Worm (Caenorhabditis elegans) whole organism, L2 larva: ENCODE data around the gene tmem-145.

Experiments
- C34F6.9 ChIP-seq: fragments of 150-350 bp; optimal IDR thresholded peaks from 2 replicates; lab custom pipeline; 2014; ENCODE audit warnings: missing biosample characterization, missing genetic modification characterization
- F13H6.1 ChIP-seq: sonication (generic microtip); optimal IDR thresholded peaks from 2 replicates; lab custom pipeline; 2016; ENCODE audit warnings: missing genetic modification characterization, missing compliant biosample characterization
- Y55F3AM.14 ChIP-seq: fragments of 200-800 bp; sonication (Bioruptor generic); optimal IDR thresholded peaks from 2 replicates; lab custom pipeline; 2018; ENCODE audit warnings: mild to moderate bottlenecking, missing genetic modification characterization, missing compliant biosample characterization
- ZK546.5 ChIP-seq: sonication (generic microtip); optimal IDR thresholded peaks from 2 replicates; lab custom pipeline; 2017; ENCODE audit warnings: missing biosample characterization, missing genetic modification characterization
- aly-2 ChIP-seq: fragments of 150-350 bp; optimal IDR thresholded peaks from 2 replicates; lab custom pipeline; 2014; ENCODE audit warnings: missing biosample characterization, missing genetic modification characterization
- ama-1 ChIP-seq: fragments of 150-350 bp; optimal IDR thresholded peaks from 2 replicates; lab custom pipeline; 2018; ENCODE audit warnings: inconsistent platforms
- blmp-1 ChIP-seq: sonication (generic microtip); optimal IDR thresholded peaks from 2 replicates; lab custom pipeline; 2017; ENCODE audit warnings: missing genetic modification characterization, mild to moderate bottlenecking, missing compliant biosample characterization, antibody characterized with exemption, moderate library complexity; ENCODE audit not compliant: insufficient read depth
- ceh-82 ChIP-seq: fragments of 150-350 bp; optimal IDR thresholded peaks from 2 replicates; lab custom pipeline; 2014; ENCODE audit warnings: missing biosample characterization, missing genetic modification characterization
- egl-27 ChIP-seq: sonication (generic microtip); optimal IDR thresholded peaks from 3 replicates; lab custom pipeline; 2017; ENCODE audit warnings: missing biosample characterization, missing genetic modification reagents, missing genetic modification characterization
- elt-3 ChIP-seq: sonication (generic microtip); optimal IDR thresholded peaks from 2 replicates; lab custom pipeline; 2017; ENCODE audit warnings: missing biosample characterization, missing genetic modification characterization
- fos-1 ChIP-seq: fragments of 150-350 bp; optimal IDR thresholded peaks from 2 replicates; lab custom pipeline; 2014; ENCODE audit warnings: missing biosample characterization, missing genetic modification characterization
- gmeb-1 ChIP-seq: fragments of 150-350 bp; optimal IDR thresholded peaks from 2 replicates; lab custom pipeline; 2014; ENCODE audit warnings: missing biosample characterization, missing genetic modification characterization
- lin-11 ChIP-seq: fragments of 150-350 bp; sonication (generic microtip); optimal IDR thresholded peaks from 2 replicates; lab custom pipeline; 2014; ENCODE audit warnings: missing biosample characterization, missing genetic modification characterization, inconsistent platforms, mixed read lengths
- lin-13 ChIP-seq: fragments of 150-350 bp; optimal IDR thresholded peaks from 2 replicates; lab custom pipeline; 2014; ENCODE audit warnings: missing biosample characterization, missing genetic modification reagents, missing genetic modification characterization
- lin-39 ChIP-seq: fragments of 150-350 bp; optimal IDR thresholded peaks from 2 replicates; lab custom pipeline; 2014; ENCODE audit warnings: missing biosample characterization, missing genetic modification reagents, missing genetic modification characterization
- lsy-2 ChIP-seq, 2 experiments: fragments of 150-350 bp in 1 of 2; sonication (generic microtip) in 1 of 2; optimal IDR thresholded peaks; 2 replicates each; lab custom pipeline; 2014 to 2017; ENCODE audit warnings: missing biosample characterization in 2 of 2, missing genetic modification characterization in 2 of 2
- mab-5 ChIP-seq: fragments of 150-350 bp; optimal IDR thresholded peaks from 2 replicates; lab custom pipeline; 2014; ENCODE audit warnings: missing biosample characterization, missing genetic modification characterization
- mbf-1 ChIP-seq: sonication (generic microtip); optimal IDR thresholded peaks from 2 replicates; lab custom pipeline; 2017; ENCODE audit warnings: missing biosample characterization, missing genetic modification characterization
- mdl-1 ChIP-seq, 2 experiments: fragments of 150-350 bp in 1 of 2; sonication (generic microtip) in 1 of 2; optimal IDR thresholded peaks; 2 replicates each; lab custom pipeline; 2017; ENCODE audit warnings: missing biosample characterization in 2 of 2, missing genetic modification characterization in 2 of 2
- nhr-10 ChIP-seq: sonication (generic microtip); optimal IDR thresholded peaks from 2 replicates; lab custom pipeline; 2017; ENCODE audit warnings: missing biosample characterization, missing genetic modification characterization
- nhr-11 ChIP-seq: fragments of 150-350 bp; optimal IDR thresholded peaks from 2 replicates; lab custom pipeline; 2014; ENCODE audit warnings: missing biosample characterization, missing genetic modification characterization
- nhr-12 ChIP-seq: fragments of 150-350 bp; optimal IDR thresholded peaks from 2 replicates; lab custom pipeline; 2014; ENCODE audit warnings: missing biosample characterization, missing genetic modification characterization
- nhr-129 ChIP-seq: fragments of 150-350 bp; optimal IDR thresholded peaks from 2 replicates; lab custom pipeline; 2014; ENCODE audit warnings: missing biosample characterization, missing genetic modification characterization
- nhr-21 ChIP-seq: fragments of 150-350 bp; optimal IDR thresholded peaks from 2 replicates; lab custom pipeline; 2014; ENCODE audit warnings: missing biosample characterization, missing genetic modification characterization
- nhr-23 ChIP-seq: fragments of 150-350 bp; optimal IDR thresholded peaks from 2 replicates; lab custom pipeline; 2014; ENCODE audit warnings: missing biosample characterization, missing genetic modification reagents, missing genetic modification characterization
- nhr-237 ChIP-seq: fragments of 150-350 bp; optimal IDR thresholded peaks from 2 replicates; lab custom pipeline; 2014; ENCODE audit warnings: missing biosample characterization, missing genetic modification characterization
- nhr-6 ChIP-seq: fragments of 150-350 bp; optimal IDR thresholded peaks from 2 replicates; lab custom pipeline; 2014; ENCODE audit warnings: missing biosample characterization, missing genetic modification characterization
- peb-1 ChIP-seq: fragments of 150-350 bp; optimal IDR thresholded peaks from 2 replicates; lab custom pipeline; 2014; ENCODE audit warnings: missing biosample characterization, missing genetic modification characterization
- sem-4 ChIP-seq: fragments of 150-350 bp; optimal IDR thresholded peaks from 2 replicates; lab custom pipeline; 2014; ENCODE audit warnings: missing biosample characterization, missing genetic modification reagents, missing genetic modification characterization
- skn-1 ChIP-seq: sonication (generic microtip); optimal IDR thresholded peaks from 2 replicates; lab custom pipeline; 2017; ENCODE audit warnings: missing biosample characterization, missing genetic modification characterization
- snpc-4 ChIP-seq: fragments of 150-350 bp; optimal IDR thresholded peaks from 2 replicates; lab custom pipeline; 2014; ENCODE audit warnings: missing biosample characterization, missing genetic modification characterization
- unc-39 ChIP-seq: fragments of 150-350 bp; optimal IDR thresholded peaks from 2 replicates; lab custom pipeline; 2014; ENCODE audit warnings: missing biosample characterization, missing genetic modification characterization
- unc-55 ChIP-seq: fragments of 150-350 bp; sonication (generic microtip); optimal IDR thresholded peaks from 3 replicates; lab custom pipeline; 2014; ENCODE audit warnings: missing biosample characterization, missing genetic modification reagents, missing genetic modification characterization
- unc-62 ChIP-seq: fragments of 150-350 bp; optimal IDR thresholded peaks from 2 replicates; lab custom pipeline; 2014; ENCODE audit warnings: missing biosample characterization, missing genetic modification reagents, missing genetic modification characterization
- zag-1 ChIP-seq: fragments of 150-350 bp; optimal IDR thresholded peaks from 2 replicates; lab custom pipeline; 2014; ENCODE audit warnings: missing biosample characterization, missing genetic modification characterization
- ztf-1 ChIP-seq: fragments of 200-800 bp; sonication (Bioruptor generic); conservative IDR thresholded peaks from 2 replicates; pipeline ENCODE4 v1.3.6; 2022; ENCODE audit warnings: missing genetic modification characterization, missing compliant biosample characterization
- ztf-11 ChIP-seq: sonication (generic microtip); optimal IDR thresholded peaks from 2 replicates; lab custom pipeline; 2017; ENCODE audit warnings: missing biosample characterization, missing genetic modification characterization
- ztf-4 ChIP-seq: fragments of 150-350 bp; optimal IDR thresholded peaks from 2 replicates; lab custom pipeline; 2014; ENCODE audit warnings: missing biosample characterization, missing genetic modification characterization

The tmem-145 gene

DNA sequence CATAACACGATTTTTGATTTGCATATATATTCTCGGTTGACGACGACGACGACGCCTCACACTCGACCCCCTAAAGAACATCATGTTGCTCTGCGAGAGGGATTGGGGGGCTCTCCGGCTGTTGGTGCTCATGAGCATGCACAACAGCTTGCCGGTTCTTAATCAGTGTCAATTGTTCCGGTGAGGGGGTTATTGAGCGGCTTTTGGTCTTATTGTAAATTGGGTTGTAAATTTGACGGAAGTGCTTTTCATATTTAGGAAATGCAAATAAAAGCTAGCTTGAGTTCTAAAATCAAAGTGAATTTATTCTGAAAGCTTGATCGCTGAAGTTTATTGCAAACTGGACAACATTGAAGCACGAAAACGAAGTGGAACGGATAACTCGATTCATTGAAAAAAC is 35.7 kb downstream of the tmem-145 start:
- no peak for TF ChIP-seq peb-1 (tag; lab: Kevin White, UChicago)
- TF ChIP-seq Y55F3AM.14 (GFP tag; lab: Kevin White, UChicago): no peak
- TF ChIP-seq fos-1: no peak
- no peak for TF ChIP-seq lin-11
- TF ChIP-seq gmeb-1 (tag; lab: Kevin White, UChicago): no peak
- no peak for TF ChIP-seq nhr-11 (tag; lab: Kevin White, UChicago)
- TF ChIP-seq snpc-4 (tag; lab: Kevin White, UChicago): no peak
- TF ChIP-seq egl-27 (tag; lab: Kevin White, UChicago): no peak
- no peak for TF ChIP-seq mab-5 (tag; lab: Kevin White, UChicago)
- TF ChIP-seq ztf-1: no peak
- no peak for TF ChIP-seq lin-13 (GFP tag; lab: Kevin White, UChicago)
- no peak for TF ChIP-seq F13H6.1
- no peak for TF ChIP-seq nhr-129 (tag; lab: Kevin White, UChicago)
- no peak for TF ChIP-seq ZK546.5 (tag; lab: Kevin White, UChicago)
- TF ChIP-seq mdl-1 (tag; optimal IDR thresholded peaks at IDR 0.05; lab: Kevin White, UChicago): no peak
- no peak for TF ChIP-seq skn-1 (tag; lab: Kevin White, UChicago)
- TF ChIP-seq ama-1 (lab: Kevin White, UChicago): no peak
- no peak for TF ChIP-seq aly-2 (tag; lab: Kevin White, UChicago)
- TF ChIP-seq mbf-1: no peak
- TF ChIP-seq nhr-10 (tag; lab: Kevin White, UChicago): no peak

DNA sequence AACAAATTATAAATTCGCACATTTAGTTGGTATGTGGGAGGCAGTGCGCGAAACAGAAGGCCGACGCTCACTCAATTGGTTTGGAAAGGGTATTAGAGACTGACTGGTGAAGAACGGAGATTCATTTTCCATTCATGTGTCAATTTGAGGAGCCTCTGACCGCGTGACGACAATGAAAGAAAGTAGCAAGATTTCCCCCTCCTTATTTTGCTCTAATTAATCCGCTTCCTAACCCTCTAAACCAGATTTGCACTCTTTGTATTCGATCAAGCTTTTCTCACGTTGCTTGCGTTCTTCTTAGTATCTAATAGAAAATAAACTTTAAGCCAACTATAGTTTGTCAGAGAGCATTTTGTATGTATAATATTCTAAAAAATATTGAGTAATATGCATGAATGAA is 37.5 kb downstream of the tmem-145 start:
- TF ChIP-seq C34F6.9 (no peak), lin-13 (GFP tag; lab: Kevin White, UChicago) (no peak), blmp-1 (no peak), aly-2 (tag; lab: Kevin White, UChicago) (no peak), ztf-4 (tag; lab: Kevin White, UChicago) (no peak), zag-1 (tag; lab: Kevin White, UChicago) (no peak), nhr-12 (tag; lab: Kevin White, UChicago) (no peak), ceh-82 (no peak)

DNA sequence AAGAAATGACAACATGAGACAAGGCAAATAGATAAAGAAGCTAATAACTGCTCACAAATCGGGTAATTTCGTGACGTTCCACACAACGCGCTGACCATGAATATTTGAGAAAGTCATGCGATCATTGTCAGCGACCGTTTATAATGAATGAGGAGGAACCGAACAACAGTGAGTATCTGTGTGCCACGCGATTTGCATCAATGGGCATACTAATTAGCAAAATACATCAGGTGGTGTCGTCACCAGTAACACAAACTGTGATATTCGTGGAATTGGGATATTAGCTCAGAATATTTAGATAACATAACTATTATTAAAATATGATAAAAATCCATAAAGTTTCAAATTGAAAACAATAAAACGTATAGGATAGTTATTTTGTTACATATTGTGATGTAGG is 39.0 kb downstream of the tmem-145 start:
- no peak for TF ChIP-seq lin-39 (tag; lab: Kevin White, UChicago)
- no peak for TF ChIP-seq blmp-1
- no peak for TF ChIP-seq lsy-2 (tag; optimal IDR thresholded peaks at IDR 0.05; lab: Kevin White, UChicago)
- TF ChIP-seq unc-62 (GFP tag; lab: Kevin White, UChicago): no peak
- TF ChIP-seq nhr-6 (tag; lab: Kevin White, UChicago): no peak
- no peak for TF ChIP-seq elt-3
- no peak for TF ChIP-seq nhr-11 (tag; lab: Kevin White, UChicago)
- TF ChIP-seq mdl-1 (tag; optimal IDR thresholded peaks at IDR 0.05; lab: Kevin White, UChicago): no peak
- TF ChIP-seq skn-1 (tag; lab: Kevin White, UChicago): no peak
- TF ChIP-seq ztf-11 (tag; lab: Kevin White, UChicago): no peak
- no peak for TF ChIP-seq lin-11
- TF ChIP-seq nhr-237 (tag; lab: Kevin White, UChicago): no peak
- no peak for TF ChIP-seq unc-55 (GFP tag; lab: Kevin White, UChicago)
- no peak for TF ChIP-seq ztf-4 (tag; lab: Kevin White, UChicago)
- no peak for TF ChIP-seq nhr-23 (tag; lab: Kevin White, UChicago)
- no peak for TF ChIP-seq aly-2 (tag; lab: Kevin White, UChicago)

DNA sequence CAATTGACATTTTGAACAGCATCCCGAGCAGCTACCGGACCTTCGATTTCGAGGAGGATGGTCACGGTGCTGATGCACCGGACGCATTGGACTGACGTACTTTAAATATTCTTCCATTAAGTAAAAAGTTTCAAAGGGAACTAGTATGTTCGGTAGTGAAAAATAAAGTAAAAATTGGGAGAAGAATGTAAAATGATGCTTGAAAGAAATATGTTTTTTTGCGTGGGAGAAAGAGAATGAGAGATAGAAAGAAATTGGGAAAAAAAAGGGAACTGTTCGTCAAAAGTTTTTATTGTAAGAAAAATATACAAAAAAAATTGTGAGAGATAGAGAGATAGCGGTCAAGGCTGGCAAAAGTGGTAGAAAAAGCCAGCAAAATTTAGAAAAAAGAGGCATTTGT is 39.7 kb downstream of the tmem-145 start, which contains the start of gene tsp-20:
TSS of gene tsp-20 (minus strand) at position 101 of the 400 bp plus-strand sequence.
- TF ChIP-seq mbf-1 (no peak), sem-4 (no peak), ceh-82 (no peak), nhr-21 (tag; lab: Kevin White, UChicago) (no peak), mab-5 (tag; lab: Kevin White, UChicago) (no peak), unc-39 (no peak), unc-62 (GFP tag; lab: Kevin White, UChicago) (no peak), zag-1 (tag; lab: Kevin White, UChicago) (no peak), elt-3 (no peak), unc-55 (GFP tag; lab: Kevin White, UChicago) (no peak), ama-1 (lab: Kevin White, UChicago) (no peak), lsy-2 (tag; optimal IDR thresholded peaks at IDR 0.05; lab: Kevin White, UChicago) (no peak), nhr-10 (tag; lab: Kevin White, UChicago) (no peak), C34F6.9 (no peak), gmeb-1 (tag; lab: Kevin White, UChicago) (no peak), lin-11 (no peak)
- TF ChIP-seq, all 48 proteins: peak for 0
